Fruit fly (Drosophila melanogaster) whole organism, embryonic: Measurements from ENCODE around the gene Mfe2.
A peak's percentile ranks its signal among the peaks of the same experiment; 100 is the strongest.

Source experiments
- Abd-B ChIP-seq: fragments of 200-800 bp; sonication (Bioruptor generic); optimal IDR thresholded peaks from 2 replicates; lab custom pipeline; 2018; ENCODE audit warnings: missing biosample characterization, mild to moderate bottlenecking, missing genetic modification characterization, moderate library complexity
- Blimp-1 ChIP-seq: fragments of 200-800 bp; sonication (Bioruptor generic); optimal IDR thresholded peaks from 3 replicates; lab custom pipeline; 2018; ENCODE audit warnings: missing biosample characterization, missing genetic modification characterization, mild to moderate bottlenecking, moderate library complexity, missing genetic modification reagents
- CG10462 ChIP-seq: fragments of 200-800 bp; sonication (Bioruptor generic); optimal IDR thresholded peaks from 2 replicates; lab custom pipeline; 2016; ENCODE audit warnings: missing biosample characterization, missing genetic modification characterization
- CG14050 ChIP-seq: fragments of 200-800 bp; sonication (Bioruptor generic); IDR thresholded peaks from 3 replicates; pipeline ENCODE4 v1.3.6; 2022; ENCODE audit warnings: missing biosample characterization, missing genetic modification characterization
- CG14710 ChIP-seq: fragments of 200-800 bp; sonication (Bioruptor generic); optimal IDR thresholded peaks from 3 replicates; lab custom pipeline; 2019; ENCODE audit warnings: missing biosample characterization, mild to moderate bottlenecking, missing genetic modification characterization, moderate library complexity
- CG14860 ChIP-seq: fragments of 200-800 bp; sonication (Bioruptor generic); IDR thresholded peaks from 3 replicates; pipeline ENCODE4 v1.3.6; 2022; ENCODE audit warnings: missing biosample characterization, missing genetic modification characterization; ENCODE audit not compliant: partially characterized antibody
- CG14965 ChIP-seq: fragments of 200-800 bp; sonication (Bioruptor generic); optimal IDR thresholded peaks from 2 replicates; lab custom pipeline; 2016; ENCODE audit warnings: missing biosample characterization, missing genetic modification characterization, borderline replicate concordance
- CG16815 ChIP-seq: fragments of 200-800 bp; sonication (Bioruptor generic); optimal IDR thresholded peaks from 3 replicates; lab custom pipeline; 2017; ENCODE audit warnings: missing biosample characterization, mild to moderate bottlenecking, missing genetic modification characterization
- CG32532 ChIP-seq: fragments of 200-800 bp; sonication (Bioruptor generic); IDR thresholded peaks from 2 replicates; pipeline ENCODE4 v1.3.6; 2022; ENCODE audit warnings: missing biosample characterization, missing genetic modification characterization
- CG5953 ChIP-seq: fragments of 200-800 bp; sonication (Bioruptor generic); IDR thresholded peaks from 2 replicates; pipeline ENCODE4 v1.3.6; 2022; ENCODE audit warnings: missing biosample characterization, missing genetic modification characterization
- CG6254 ChIP-seq: fragments of 200-800 bp; sonication (Bioruptor generic); optimal IDR thresholded peaks from 3 replicates; lab custom pipeline; 2017; ENCODE audit warnings: mild to moderate bottlenecking, missing biosample characterization, missing genetic modification reagents, missing genetic modification characterization
- CG6813 ChIP-seq: fragments of 200-800 bp; sonication (Bioruptor generic); optimal IDR thresholded peaks from 2 replicates; lab custom pipeline; 2017; ENCODE audit warnings: missing biosample characterization, missing genetic modification characterization, mild to moderate bottlenecking, moderate library complexity, missing genetic modification reagents
- CG7372 ChIP-seq: fragments of 200-800 bp; sonication (Bioruptor generic); IDR thresholded peaks from 2 replicates; pipeline ENCODE4 v1.3.6; 2022; ENCODE audit warnings: missing biosample characterization, missing genetic modification characterization
- CG7556 ChIP-seq: fragments of 200-800 bp; sonication (Bioruptor generic); optimal IDR thresholded peaks from 2 replicates; lab custom pipeline; 2017; ENCODE audit warnings: missing biosample characterization, mild to moderate bottlenecking, missing genetic modification characterization
- CG8765 ChIP-seq: fragments of 200-800 bp; sonication (Bioruptor generic); IDR thresholded peaks from 2 replicates; pipeline ENCODE4 v1.3.6; 2022; ENCODE audit warnings: missing biosample characterization, missing genetic modification characterization
- CG9727 ChIP-seq: fragments of 200-800 bp; sonication (Bioruptor generic); optimal IDR thresholded peaks from 3 replicates; lab custom pipeline; 2017; ENCODE audit warnings: missing biosample characterization, mild to moderate bottlenecking, missing genetic modification characterization
- CG9932 ChIP-seq: fragments of 200-800 bp; sonication (Bioruptor generic); IDR thresholded peaks from 2 replicates; pipeline ENCODE4 v1.3.6; 2022; ENCODE audit warnings: missing biosample characterization, missing genetic modification characterization
- CTCF ChIP-seq: fragments of 200-800 bp; sonication (Bioruptor generic); optimal IDR thresholded peaks from 2 replicates; lab custom pipeline; 2017; ENCODE audit warnings: missing biosample characterization, mild to moderate bottlenecking, missing genetic modification characterization, moderate library complexity
- Dad ChIP-seq: fragments of 200-800 bp; sonication (Bioruptor generic); optimal IDR thresholded peaks from 3 replicates; lab custom pipeline; 2016; ENCODE audit warnings: missing biosample characterization, missing genetic modification characterization
- Dek ChIP-seq: fragments of 200-800 bp; sonication (Bioruptor generic); optimal IDR thresholded peaks from 3 replicates; lab custom pipeline; 2019; ENCODE audit warnings: missing biosample characterization, mild to moderate bottlenecking, missing genetic modification characterization, moderate library complexity
- Doc3 ChIP-seq: fragments of 200-800 bp; sonication (Bioruptor generic); IDR thresholded peaks from 3 replicates; pipeline ENCODE4 v1.3.6; 2022; ENCODE audit warnings: missing biosample characterization, missing genetic modification characterization; ENCODE audit not compliant: partially characterized antibody
- Hand ChIP-seq: fragments of 200-800 bp; sonication (Bioruptor generic); optimal IDR thresholded peaks from 2 replicates; lab custom pipeline; 2017; ENCODE audit warnings: mild to moderate bottlenecking, missing biosample characterization, missing genetic modification reagents, missing genetic modification characterization
- Lhr ChIP-seq: fragments of 200-800 bp; sonication (Bioruptor generic); optimal IDR thresholded peaks from 3 replicates; lab custom pipeline; 2017; ENCODE audit warnings: mild to moderate bottlenecking, missing biosample characterization, missing genetic modification reagents, missing genetic modification characterization
- Max ChIP-seq: fragments of 200-800 bp; sonication (Bioruptor generic); optimal IDR thresholded peaks from 2 replicates; lab custom pipeline; 2016; ENCODE audit warnings: missing biosample characterization, mild to moderate bottlenecking, missing genetic modification characterization
- Mrtf ChIP-seq: fragments of 200-800 bp; sonication (Bioruptor generic); IDR thresholded peaks from 3 replicates; pipeline ENCODE4 v1.3.6; 2022; ENCODE audit warnings: missing biosample characterization, missing genetic modification characterization
- Oli ChIP-seq: fragments of 200-800 bp; sonication (Bioruptor generic); optimal IDR thresholded peaks from 2 replicates; lab custom pipeline; 2018; ENCODE audit warnings: missing biosample characterization, mild to moderate bottlenecking, missing genetic modification characterization, moderate library complexity
- PHDP ChIP-seq: fragments of 200-800 bp; sonication (Bioruptor generic); optimal IDR thresholded peaks from 3 replicates; lab custom pipeline; 2018; ENCODE audit warnings: missing biosample characterization, mild to moderate bottlenecking, missing genetic modification characterization, moderate library complexity
- Sox102F ChIP-seq: fragments of 200-800 bp; sonication (Bioruptor generic); optimal IDR thresholded peaks from 2 replicates; lab custom pipeline; 2018; ENCODE audit warnings: missing biosample characterization, mild to moderate bottlenecking, missing genetic modification characterization, moderate library complexity
- aop ChIP-seq: fragments of 200-800 bp; sonication (Bioruptor generic); IDR thresholded peaks from 2 replicates; pipeline ENCODE4 v1.3.6; 2022; ENCODE audit warnings: missing biosample characterization, missing genetic modification characterization
- br ChIP-seq: fragments of >200 bp; optimal IDR thresholded peaks from 2 replicates; lab custom pipeline; 2017
- dmrt11E ChIP-seq: fragments of 200-800 bp; sonication (Bioruptor generic); optimal IDR thresholded peaks from 3 replicates; lab custom pipeline; 2018; ENCODE audit warnings: missing biosample characterization, mild to moderate bottlenecking, missing genetic modification characterization, moderate library complexity
- gsb ChIP-seq: fragments of 200-800 bp; sonication (Bioruptor generic); IDR thresholded peaks from 2 replicates; pipeline ENCODE4 v1.3.6; 2022; ENCODE audit warnings: missing biosample characterization, missing genetic modification characterization
- gt ChIP-seq: fragments of 200-800 bp; sonication (Bioruptor generic); IDR thresholded peaks from 2 replicates; pipeline ENCODE4 v1.3.6; 2022; ENCODE audit warnings: missing biosample characterization, missing genetic modification characterization
- lov ChIP-seq, 2 experiments: fragments of 200-800 bp in 1 of 2; fragments of >200 bp in 1 of 2; sonication (Bioruptor generic) in 1 of 2; IDR thresholded peaks in 1 of 2; optimal IDR thresholded peaks in 1 of 2; 2 replicates in 1 of 2; 3 replicates in 1 of 2; pipeline versions ENCODE4 v1.3.6 to Lab custom; 2017 to 2022; ENCODE audit warnings: missing biosample characterization in 1 of 2, missing genetic modification characterization in 1 of 2
- nau ChIP-seq: fragments of 200-800 bp; sonication (Bioruptor generic); optimal IDR thresholded peaks from 3 replicates; lab custom pipeline; 2017; ENCODE audit warnings: missing biosample characterization, mild to moderate bottlenecking, missing genetic modification characterization, missing genetic modification reagents
- nmo ChIP-seq: fragments of 200-800 bp; sonication (Bioruptor generic); optimal IDR thresholded peaks from 2 replicates; lab custom pipeline; 2018; ENCODE audit warnings: missing biosample characterization, mild to moderate bottlenecking, missing genetic modification characterization, moderate library complexity
- org-1 ChIP-seq: fragments of 200-800 bp; sonication (Bioruptor generic); optimal IDR thresholded peaks from 2 replicates; lab custom pipeline; 2017; ENCODE audit warnings: missing biosample characterization, missing genetic modification characterization
- pan ChIP-seq, 4 experiments: fragments of >200 bp in 3 of 4; fragments of 200-800 bp in 1 of 4; sonication (Bioruptor generic) in 1 of 4; optimal IDR thresholded peaks in 3 of 4; IDR thresholded peaks in 1 of 4; 2 replicates each; pipeline versions ENCODE4 v1.3.6 to Lab custom; 2017 to 2022; ENCODE audit warnings: missing biosample characterization in 2 of 4, missing genetic modification characterization in 2 of 4, mixed read lengths in 1 of 4
- peb ChIP-seq: fragments of 200-800 bp; sonication (Bioruptor generic); IDR thresholded peaks from 2 replicates; pipeline ENCODE4 v1.3.6; 2022; ENCODE audit warnings: missing biosample characterization, missing genetic modification characterization
- pfk ChIP-seq: fragments of 200-800 bp; sonication (Bioruptor generic); optimal IDR thresholded peaks from 2 replicates; lab custom pipeline; 2018; ENCODE audit warnings: missing biosample characterization, mild to moderate bottlenecking, missing genetic modification characterization, moderate library complexity
- pum ChIP-seq: fragments of 200-800 bp; sonication (Bioruptor generic); optimal IDR thresholded peaks from 2 replicates; lab custom pipeline; 2016; ENCODE audit warnings: missing biosample characterization, missing genetic modification characterization
- sc ChIP-seq, 3 experiments: fragments of >200 bp in 2 of 3; fragments of 200-800 bp in 1 of 3; sonication (Bioruptor generic) in 1 of 3; optimal IDR thresholded peaks; 2 replicates in 2 of 3; 3 replicates in 1 of 3; lab custom pipeline; 2017; ENCODE audit warnings: mild to moderate bottlenecking in 1 of 3, missing biosample characterization in 1 of 3, missing genetic modification characterization in 1 of 3, missing genetic modification reagents in 1 of 3
- scrt ChIP-seq: fragments of 200-800 bp; sonication (Bioruptor generic); optimal IDR thresholded peaks from 2 replicates; lab custom pipeline; 2018; ENCODE audit warnings: missing biosample characterization, mild to moderate bottlenecking, missing genetic modification characterization, moderate library complexity
- sisA ChIP-seq: fragments of 200-800 bp; sonication (Bioruptor generic); IDR thresholded peaks from 2 replicates; pipeline ENCODE4 v1.3.6; 2022; ENCODE audit warnings: missing biosample characterization, missing genetic modification characterization
- slou ChIP-seq: fragments of 200-800 bp; sonication (Bioruptor generic); optimal IDR thresholded peaks from 3 replicates; lab custom pipeline; 2016; ENCODE audit warnings: missing biosample characterization, missing genetic modification characterization
- vfl ChIP-seq: fragments of 200-800 bp; sonication (Bioruptor generic); optimal IDR thresholded peaks from 2 replicates; lab custom pipeline; 2016; ENCODE audit warnings: missing biosample characterization, missing genetic modification characterization
- zfh1 ChIP-seq: fragments of 200-800 bp; sonication (Bioruptor generic); IDR thresholded peaks from 3 replicates; pipeline ENCODE4 v1.3.6; 2022; ENCODE audit warnings: missing biosample characterization, missing genetic modification characterization

Mfe2 gene

dm6 chrX:16320197-16320921 lies 49.6 kb downstream of the Mfe2 start, which contains the start of gene Cyp1 (continued):
- no peak for TF ChIP-seq lov (optimal IDR thresholded peaks at IDR 0.05; lab: Kevin White, UChicago)
- TF ChIP-seq lov (GFP tag; IDR thresholded peaks at IDR 0.05; lab: Robert Waterston, UW), result peak; percentile 58; the same call in 1 of the 3 replicates
- TF ChIP-seq Dek (tag; lab: Kevin White, UChicago), result no peak
- TF ChIP-seq Blimp-1 (GFP tag; lab: Kevin White, UChicago), result no peak
- TF ChIP-seq CG7556 (GFP tag; lab: Kevin White, UChicago), result no peak
- TF ChIP-seq CG5953 (GFP tag; lab: Robert Waterston, UW), result peak; percentile 46
- TF ChIP-seq nmo (GFP tag; lab: Kevin White, UChicago), result peak; percentile 44
- TF ChIP-seq CG8765 (GFP tag; lab: Robert Waterston, UW), result peak; percentile 28; the same call in 1 of the 2 replicates
- no peak for TF ChIP-seq Hand (GFP tag; lab: Kevin White, UChicago)
- TF ChIP-seq gt (GFP tag; lab: Robert Waterston, UW), result peak; percentile 59
- peak; percentile 23 for TF ChIP-seq dmrt11E (tag; lab: Kevin White, UChicago)
- no peak for TF ChIP-seq Oli (tag; lab: Kevin White, UChicago)
- TF ChIP-seq Max (GFP tag; lab: Kevin White, UChicago), result peak; percentile 6
- TF ChIP-seq CG10462 (GFP tag; lab: Kevin White, UChicago), result no peak
- peak; percentile 68 for TF ChIP-seq CG9932 (GFP tag; lab: Robert Waterston, UW)
- TF ChIP-seq PHDP (tag; lab: Kevin White, UChicago), result peak; percentile 4
- no peak for TF ChIP-seq org-1 (GFP tag; lab: Kevin White, UChicago)
- TF ChIP-seq aop (GFP tag; lab: Robert Waterston, UW), result no peak
- TF ChIP-seq Lhr (GFP tag; lab: Kevin White, UChicago), result no peak
- no peak for TF ChIP-seq Abd-B (GFP tag; lab: Kevin White, UChicago)
- no peak for TF ChIP-seq Dad
- no peak for TF ChIP-seq nau (GFP tag; lab: Kevin White, UChicago)
- peak; percentile 43; the same call in 1 of the 3 replicates for TF ChIP-seq CG14050 (GFP tag; lab: Robert Waterston, UW)
- TF ChIP-seq CG6813 (GFP tag; lab: Kevin White, UChicago), result no peak
- TF ChIP-seq Sox102F (GFP tag; lab: Kevin White, UChicago), result no peak
- TF ChIP-seq vfl (GFP tag; lab: Kevin White, UChicago), result no peak
- no peak for TF ChIP-seq br (lab: Kevin White, UChicago)
- no peak; the same call in 1 of the 2 replicates for TF ChIP-seq peb (GFP tag; lab: Robert Waterston, UW)
- TF ChIP-seq Mrtf (GFP tag; lab: Robert Waterston, UW), result no peak; the same call in 2 of the 3 replicates
- no peak for TF ChIP-seq CG16815 (GFP tag; lab: Kevin White, UChicago)
- TF ChIP-seq CG9727 (GFP tag; lab: Kevin White, UChicago), result peak; percentile 47
- TF ChIP-seq CG14965 (GFP tag; lab: Kevin White, UChicago), result no peak
- peak; percentile 45 for TF ChIP-seq gsb
- peak; percentile 58; the same call in 2 of the 3 replicates for TF ChIP-seq CG14860
- no peak for TF ChIP-seq slou
- no peak for TF ChIP-seq CTCF (GFP tag; lab: Kevin White, UChicago)
- no peak for TF ChIP-seq sc (optimal IDR thresholded peaks at IDR 0.05; lab: Kevin White, UChicago)
- no peak for TF ChIP-seq sc (GFP tag; optimal IDR thresholded peaks at IDR 0.05; lab: Kevin White, UChicago)
- TF ChIP-seq Doc3 (GFP tag; lab: Robert Waterston, UW), result 0 out of 3 replicates have a peak, but pooled peaks have one; percentile 42
- TF ChIP-seq CG6254 (GFP tag; lab: Kevin White, UChicago), result no peak
- no peak for TF ChIP-seq pan (optimal IDR thresholded peaks at IDR 0.05; lab: Kevin White, UChicago)
- TF ChIP-seq pan (GFP tag; optimal IDR thresholded peaks at IDR 0.05 in 1 of 2, IDR thresholded peaks at IDR 0.05 in 1 of 2), result peak in 1 of 2 experiments; percentile 46
- peak; percentile 38; the same call in 1 of the 2 replicates for TF ChIP-seq CG7372 (GFP tag; lab: Robert Waterston, UW)
- TF ChIP-seq pum (GFP tag; lab: Kevin White, UChicago), result no peak
- peak; percentile 36 for TF ChIP-seq sisA (GFP tag; lab: Robert Waterston, UW)
- peak; percentile 32 for TF ChIP-seq CG14710
- TF ChIP-seq pfk (GFP tag; lab: Kevin White, UChicago), result peak; percentile 98
- TF ChIP-seq scrt (GFP tag; lab: Kevin White, UChicago), result no peak
- TF ChIP-seq zfh1 (GFP tag; lab: Robert Waterston, UW), result peak; percentile 70; the same call in 2 of the 3 replicates
- TF ChIP-seq CG32532 (GFP tag; lab: Robert Waterston, UW), result no peak; the same call in none of the 2 replicates
